Fruit fly (Drosophila melanogaster): ENCODE results near the gene CG1233.

dm6 chr3L:390194-390593 is 28.9 kb downstream of the CG1233 start:
- TF ChIP-seq h (optimal IDR thresholded peaks at IDR 0.05) = no peak
- no peak for TF ChIP-seq insv (optimal IDR thresholded peaks at IDR 0.05)

Data from Kc167 (cell line).